Fruit fly (Drosophila melanogaster) whole organism, embryonic: Measurements from ENCODE around the gene CG46465.
A peak's percentile ranks its signal among the peaks of the same experiment; 100 is the strongest.

Experiments
- Adf1 ChIP-seq: fragments of 200-800 bp; sonication (Bioruptor generic); IDR thresholded peaks from 2 replicates; pipeline ENCODE4 v1.3.6; 2022; ENCODE audit warnings: missing biosample characterization, missing genetic modification characterization
- Atf-2 ChIP-seq: fragments of 200-800 bp; sonication (Bioruptor generic); optimal IDR thresholded peaks from 2 replicates; lab custom pipeline; 2016; ENCODE audit warnings: missing biosample characterization, missing genetic modification characterization
- CG10147 ChIP-seq: fragments of 200-800 bp; sonication (Bioruptor generic); optimal IDR thresholded peaks from 2 replicates; lab custom pipeline; 2019; ENCODE audit warnings: missing biosample characterization, mild to moderate bottlenecking, missing genetic modification characterization, moderate library complexity
- CG10209 ChIP-seq: fragments of 200-800 bp; sonication (Bioruptor generic); optimal IDR thresholded peaks from 3 replicates; lab custom pipeline; 2017; ENCODE audit warnings: missing biosample characterization, mild to moderate bottlenecking, missing genetic modification characterization, missing genetic modification reagents
- CG10431 ChIP-seq: fragments of 200-800 bp; sonication (Bioruptor generic); optimal IDR thresholded peaks from 3 replicates; lab custom pipeline; 2018; ENCODE audit warnings: missing biosample characterization, mild to moderate bottlenecking, missing genetic modification characterization
- CG10565 ChIP-seq: fragments of 200-800 bp; sonication (Bioruptor generic); optimal IDR thresholded peaks from 3 replicates; lab custom pipeline; 2016; ENCODE audit warnings: missing biosample characterization, mild to moderate bottlenecking, missing genetic modification characterization
- CG10654 ChIP-seq: fragments of 200-800 bp; sonication (Bioruptor generic); optimal IDR thresholded peaks from 2 replicates; lab custom pipeline; 2016; ENCODE audit warnings: missing biosample characterization, missing genetic modification characterization
- CG11247 ChIP-seq: fragments of 200-800 bp; sonication (Bioruptor generic); IDR thresholded peaks from 2 replicates; pipeline ENCODE4 v1.3.6; 2022; ENCODE audit warnings: missing biosample characterization, missing genetic modification characterization
- CG12219 ChIP-seq: fragments of 200-800 bp; sonication (Bioruptor generic); optimal IDR thresholded peaks from 3 replicates; lab custom pipeline; 2018; ENCODE audit warnings: missing biosample characterization, mild to moderate bottlenecking, missing genetic modification characterization
- CG12391 ChIP-seq: fragments of 200-800 bp; sonication (Bioruptor generic); optimal IDR thresholded peaks from 3 replicates; lab custom pipeline; 2018; ENCODE audit warnings: missing biosample characterization, mild to moderate bottlenecking, missing genetic modification characterization, moderate library complexity
- CG14014 ChIP-seq: fragments of 200-800 bp; sonication (Bioruptor generic); IDR thresholded peaks from 2 replicates; pipeline ENCODE4 v1.3.6; 2022; ENCODE audit warnings: missing biosample characterization, missing genetic modification characterization
- CG17612 ChIP-seq: fragments of 200-800 bp; sonication (Bioruptor generic); IDR thresholded peaks from 2 replicates; pipeline ENCODE4 v1.3.6; 2022; ENCODE audit warnings: missing biosample characterization, missing genetic modification characterization
- CG17802 ChIP-seq: fragments of 200-800 bp; sonication (Bioruptor generic); optimal IDR thresholded peaks from 2 replicates; lab custom pipeline; 2018; ENCODE audit warnings: missing biosample characterization, mild to moderate bottlenecking, missing genetic modification characterization, moderate library complexity
- CG18476 ChIP-seq: fragments of 200-800 bp; sonication (Bioruptor generic); optimal IDR thresholded peaks from 2 replicates; lab custom pipeline; 2016; ENCODE audit warnings: missing biosample characterization, mild to moderate bottlenecking, missing genetic modification characterization
- CG2120 ChIP-seq: fragments of 200-800 bp; sonication (Bioruptor generic); optimal IDR thresholded peaks from 3 replicates; lab custom pipeline; 2016; ENCODE audit warnings: missing biosample characterization, missing genetic modification characterization
- CG2199 ChIP-seq: fragments of 200-800 bp; sonication (Bioruptor generic); IDR thresholded peaks from 3 replicates; pipeline ENCODE4 v1.3.6; 2022; ENCODE audit warnings: missing biosample characterization, missing genetic modification characterization
- CG32767 ChIP-seq: fragments of 200-800 bp; sonication (Bioruptor generic); IDR thresholded peaks from 2 replicates; pipeline ENCODE4 v1.3.6; 2022; ENCODE audit warnings: missing biosample characterization, missing genetic modification characterization
- CG32772 ChIP-seq: fragments of 200-800 bp; sonication (Bioruptor generic); IDR thresholded peaks from 2 replicates; pipeline ENCODE4 v1.3.6; 2022; ENCODE audit warnings: missing biosample characterization, missing genetic modification characterization
- CG34422 ChIP-seq: fragments of 200-800 bp; sonication (Bioruptor generic); IDR thresholded peaks from 3 replicates; pipeline ENCODE4 v1.3.6; 2022; ENCODE audit warnings: missing biosample characterization, missing genetic modification characterization
- CG5180 ChIP-seq: fragments of 200-800 bp; sonication (Bioruptor generic); optimal IDR thresholded peaks from 3 replicates; lab custom pipeline; 2017; ENCODE audit warnings: missing biosample characterization, missing genetic modification characterization, mild to moderate bottlenecking, moderate library complexity, missing genetic modification reagents
- CG6272 ChIP-seq: fragments of 200-800 bp; sonication (Bioruptor generic); IDR thresholded peaks from 2 replicates; pipeline ENCODE4 v1.3.6; 2022; ENCODE audit warnings: missing biosample characterization, missing genetic modification characterization
- CG8924 ChIP-seq: fragments of 200-800 bp; optimal IDR thresholded peaks from 3 replicates; lab custom pipeline; 2019; ENCODE audit warnings: missing biosample characterization, mild to moderate bottlenecking, missing genetic modification characterization, moderate library complexity
- CG8944 ChIP-seq: fragments of 200-800 bp; sonication (Bioruptor generic); optimal IDR thresholded peaks from 3 replicates; lab custom pipeline; 2016; ENCODE audit warnings: missing biosample characterization, missing genetic modification characterization
- CTCF ChIP-seq: fragments of 200-800 bp; sonication (Bioruptor generic); optimal IDR thresholded peaks from 2 replicates; lab custom pipeline; 2017; ENCODE audit warnings: missing biosample characterization, mild to moderate bottlenecking, missing genetic modification characterization, moderate library complexity
- Chrac-16 ChIP-seq: fragments of 200-800 bp; sonication (Bioruptor generic); optimal IDR thresholded peaks from 3 replicates; lab custom pipeline; 2016; ENCODE audit warnings: missing biosample characterization, missing genetic modification characterization
- CoRest ChIP-seq: fragments of 200-800 bp; sonication (Bioruptor generic); optimal IDR thresholded peaks from 3 replicates; lab custom pipeline; 2018; ENCODE audit warnings: missing biosample characterization, mild to moderate bottlenecking, missing genetic modification characterization, moderate library complexity
- Doc3 ChIP-seq: fragments of 200-800 bp; sonication (Bioruptor generic); IDR thresholded peaks from 3 replicates; pipeline ENCODE4 v1.3.6; 2022; ENCODE audit warnings: missing biosample characterization, missing genetic modification characterization; ENCODE audit not compliant: partially characterized antibody
- HHEX ChIP-seq: fragments of 200-800 bp; sonication (Bioruptor generic); optimal IDR thresholded peaks from 3 replicates; lab custom pipeline; 2017; ENCODE audit warnings: missing biosample characterization, mild to moderate bottlenecking, missing genetic modification characterization, missing genetic modification reagents
- HLH3B ChIP-seq: fragments of 200-800 bp; sonication (Bioruptor generic); IDR thresholded peaks from 2 replicates; pipeline ENCODE4 v1.3.6; 2022; ENCODE audit warnings: missing biosample characterization, missing genetic modification characterization
- Max ChIP-seq: fragments of 200-800 bp; sonication (Bioruptor generic); optimal IDR thresholded peaks from 2 replicates; lab custom pipeline; 2016; ENCODE audit warnings: missing biosample characterization, mild to moderate bottlenecking, missing genetic modification characterization
- Mrtf ChIP-seq: fragments of 200-800 bp; sonication (Bioruptor generic); IDR thresholded peaks from 3 replicates; pipeline ENCODE4 v1.3.6; 2022; ENCODE audit warnings: missing biosample characterization, missing genetic modification characterization
- Myb ChIP-seq: fragments of 200-800 bp; sonication (Bioruptor generic); optimal IDR thresholded peaks from 2 replicates; lab custom pipeline; 2016; ENCODE audit warnings: missing biosample characterization, missing genetic modification characterization
- Opbp ChIP-seq: fragments of 200-800 bp; sonication (Bioruptor generic); IDR thresholded peaks from 3 replicates; pipeline ENCODE4 v1.3.6; 2022; ENCODE audit warnings: missing biosample characterization, missing genetic modification characterization; ENCODE audit not compliant: partially characterized antibody
- Rfx ChIP-seq: fragments of 200-800 bp; sonication (Bioruptor generic); IDR thresholded peaks from 2 replicates; pipeline ENCODE4 v1.3.6; 2022; ENCODE audit warnings: missing biosample characterization, missing genetic modification characterization
- Side ChIP-seq: fragments of 200-800 bp; sonication (Bioruptor generic); optimal IDR thresholded peaks from 2 replicates; lab custom pipeline; 2016; ENCODE audit warnings: missing biosample characterization, missing genetic modification characterization
- Sin3A ChIP-seq: fragments of >200 bp; optimal IDR thresholded peaks from 2 replicates; lab custom pipeline; 2018
- Vsx1 ChIP-seq: fragments of 200-800 bp; sonication (Bioruptor generic); optimal IDR thresholded peaks from 2 replicates; lab custom pipeline; 2017; ENCODE audit warnings: missing biosample characterization, mild to moderate bottlenecking, missing genetic modification characterization, missing genetic modification reagents
- al ChIP-seq: fragments of 200-800 bp; sonication (Bioruptor generic); IDR thresholded peaks from 2 replicates; pipeline ENCODE4 v1.3.6; 2022; ENCODE audit warnings: missing biosample characterization, missing genetic modification characterization
- bigmax ChIP-seq: fragments of 200-800 bp; sonication (Bioruptor generic); optimal IDR thresholded peaks from 2 replicates; lab custom pipeline; 2018; ENCODE audit warnings: missing biosample characterization, mild to moderate bottlenecking, missing genetic modification characterization
- cg ChIP-seq: fragments of 200-800 bp; sonication (Bioruptor generic); optimal IDR thresholded peaks from 3 replicates; lab custom pipeline; 2019; ENCODE audit warnings: missing biosample characterization, mild to moderate bottlenecking, missing genetic modification characterization, moderate library complexity
- croc ChIP-seq: fragments of 200-800 bp; sonication (Bioruptor generic); conservative IDR thresholded peaks from 3 replicates; pipeline ENCODE4 v1.3.6; 2022; ENCODE audit warnings: missing biosample characterization, missing genetic modification characterization
- ham ChIP-seq: fragments of 200-800 bp; sonication (Bioruptor generic); IDR thresholded peaks from 2 replicates; pipeline ENCODE4 v1.3.6; 2022; ENCODE audit warnings: missing biosample characterization, missing genetic modification characterization
- psq ChIP-seq: fragments of 200-800 bp; sonication (Bioruptor generic); optimal IDR thresholded peaks from 2 replicates; lab custom pipeline; 2017; ENCODE audit warnings: missing biosample characterization, missing genetic modification characterization
- ranshi ChIP-seq: fragments of 200-800 bp; sonication (Bioruptor generic); IDR thresholded peaks from 2 replicates; pipeline ENCODE4 v1.3.6; 2022; ENCODE audit warnings: missing biosample characterization, missing genetic modification characterization
- slbo ChIP-seq: fragments of 200-800 bp; sonication (Bioruptor generic); IDR thresholded peaks from 2 replicates; pipeline ENCODE4 v1.3.6; 2022; ENCODE audit warnings: missing biosample characterization, missing genetic modification characterization
- slou ChIP-seq: fragments of 200-800 bp; sonication (Bioruptor generic); optimal IDR thresholded peaks from 3 replicates; lab custom pipeline; 2016; ENCODE audit warnings: missing biosample characterization, missing genetic modification characterization
- slp2 ChIP-seq: fragments of 200-800 bp; sonication (Bioruptor generic); optimal IDR thresholded peaks from 2 replicates; lab custom pipeline; 2016; ENCODE audit warnings: missing biosample characterization, missing genetic modification characterization
- so ChIP-seq: fragments of 200-800 bp; sonication (Bioruptor generic); IDR thresholded peaks from 3 replicates; pipeline ENCODE4 v1.3.6; 2022; ENCODE audit warnings: missing biosample characterization, missing genetic modification characterization
- sr ChIP-seq: fragments of 200-800 bp; sonication (Bioruptor generic); IDR thresholded peaks from 3 replicates; pipeline ENCODE4 v1.3.6; 2022; ENCODE audit warnings: missing biosample characterization, missing genetic modification characterization
- tio ChIP-seq: fragments of 200-800 bp; sonication (Bioruptor generic); optimal IDR thresholded peaks from 2 replicates; lab custom pipeline; 2017; ENCODE audit warnings: missing biosample characterization, missing genetic modification characterization, inconsistent platforms
- toy ChIP-seq: fragments of 200-800 bp; sonication (Bioruptor generic); IDR thresholded peaks from 2 replicates; pipeline ENCODE4 v1.3.6; 2022; ENCODE audit warnings: missing biosample characterization, missing genetic modification characterization
- zf30C ChIP-seq: fragments of 200-800 bp; sonication (Bioruptor generic); optimal IDR thresholded peaks from 3 replicates; lab custom pipeline; 2018; ENCODE audit warnings: missing biosample characterization, mild to moderate bottlenecking, missing genetic modification characterization

Gene CG46465

DNA sequence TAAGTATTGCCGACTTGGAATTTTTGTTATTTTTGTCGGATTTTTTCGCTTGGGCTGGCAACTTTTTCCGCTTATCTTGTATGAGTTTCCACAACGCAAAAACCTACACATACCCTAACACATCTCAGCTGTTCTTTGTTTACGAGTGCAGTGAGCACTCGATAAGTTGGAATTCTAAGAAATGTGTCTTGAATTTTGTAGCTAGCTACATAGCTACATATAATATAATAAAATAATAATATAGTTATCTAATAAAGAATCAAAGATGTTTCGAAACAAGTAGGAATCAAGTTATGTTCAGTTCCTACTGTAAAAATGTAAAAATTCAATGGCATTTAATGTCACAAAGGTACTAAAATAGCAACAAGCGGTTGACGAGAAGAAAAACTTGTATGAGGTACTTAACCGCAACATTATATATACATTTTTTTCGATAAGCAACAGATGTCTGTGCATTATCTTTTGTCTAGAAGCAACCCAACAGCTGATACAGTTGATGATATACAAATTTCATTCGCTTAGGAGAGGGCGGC, 35.1 kb upstream of the CG46465 start, which contains the start of gene Bhmt (continued):
- TF ChIP-seq CG10209 (peak; percentile 54), Vsx1 (GFP tag; lab: Kevin White, UChicago) (peak; percentile 35), CG2120 (GFP tag; lab: Kevin White, UChicago) (peak; percentile 59), CG17612 (GFP tag; lab: Robert Waterston, UW) (0 out of 2 replicates have a peak, but pooled peaks have one; percentile 20), ranshi (GFP tag; lab: Robert Waterston, UW) (peak; percentile 73), croc (GFP tag; lab: Robert Waterston, UW) (peak; percentile 30; the same call in 2 of the 3 replicates), CG14014 (GFP tag; lab: Robert Waterston, UW) (peak; percentile 69), HHEX (GFP tag; lab: Kevin White, UChicago) (peak; percentile 73), Myb (GFP tag; lab: Kevin White, UChicago) (no peak), Max (peak; percentile 20), CG10431 (GFP tag; lab: Kevin White, UChicago) (no peak), CG8944 (GFP tag; lab: Kevin White, UChicago) (no peak), Rfx (GFP tag; lab: Robert Waterston, UW) (peak; percentile 86), CG8924 (tag; lab: Kevin White, UChicago) (peak; percentile 74), CG34422 (GFP tag; lab: Robert Waterston, UW) (0 out of 3 replicates have a peak, but pooled peaks have one; percentile 18), CG10147 (GFP tag; lab: Kevin White, UChicago) (peak; percentile 65), Opbp (GFP tag; lab: Robert Waterston, UW) (no peak), Sin3A (lab: Kevin White, UChicago) (no peak), HLH3B (GFP tag; lab: Robert Waterston, UW) (peak; percentile 68), al (GFP tag; lab: Robert Waterston, UW) (peak; percentile 74), CG2199 (GFP tag; lab: Robert Waterston, UW) (no peak), CoRest (tag; lab: Kevin White, UChicago) (peak; percentile 76), CG12391 (tag; lab: Kevin White, UChicago) (peak; percentile 65), CG18476 (GFP tag; lab: Kevin White, UChicago) (no peak), CG6272 (GFP tag; lab: Robert Waterston, UW) (0 out of 2 replicates have a peak, but pooled peaks have one; percentile 24), CTCF (GFP tag; lab: Kevin White, UChicago) (no peak), CG12219 (GFP tag; lab: Kevin White, UChicago) (peak; percentile 14), zf30C (GFP tag; lab: Kevin White, UChicago) (no peak), CG10565 (GFP tag; lab: Kevin White, UChicago) (no peak), Atf-2 (no peak), tio (GFP tag; lab: Kevin White, UChicago) (peak; percentile 24), slbo (GFP tag; lab: Robert Waterston, UW) (peak; percentile 83), CG32772 (GFP tag; lab: Robert Waterston, UW) (no peak; the same call in 1 of the 2 replicates), Mrtf (GFP tag; lab: Robert Waterston, UW) (peak; percentile 56; the same call in 1 of the 3 replicates), Doc3 (GFP tag; lab: Robert Waterston, UW) (no peak), bigmax (GFP tag; lab: Kevin White, UChicago) (no peak), CG5180 (GFP tag; lab: Kevin White, UChicago) (no peak), cg (GFP tag; lab: Kevin White, UChicago) (peak; percentile 24), toy (peak; percentile 40; the same call in 1 of the 2 replicates), Adf1 (peak; percentile 52; the same call in 1 of the 2 replicates), CG10654 (peak; percentile 52), ham (GFP tag; lab: Robert Waterston, UW) (no peak), psq (GFP tag; lab: Kevin White, UChicago) (no peak), Side (no peak), so (GFP tag; lab: Robert Waterston, UW) (peak; percentile 39; the same call in 1 of the 3 replicates), CG11247 (GFP tag; lab: Robert Waterston, UW) (peak; percentile 74), slou (GFP tag; lab: Kevin White, UChicago) (no peak), CG32767 (GFP tag; lab: Robert Waterston, UW) (0 out of 2 replicates have a peak, but pooled peaks have one; percentile 46), Chrac-16 (peak; percentile 22), slp2 (GFP tag; lab: Kevin White, UChicago) (no peak), sr (no peak), CG17802 (no peak)
